Fruit fly (Drosophila melanogaster) whole organism, adult: Measurements from ENCODE around the gene Yp1.

Experiments used
- CG12768 ChIP-seq: fragments of 200-800 bp; sonication (Bioruptor generic); optimal IDR thresholded peaks from 2 replicates; lab custom pipeline; 2017; ENCODE audit warnings: missing biosample characterization, missing genetic modification characterization, mild to moderate bottlenecking, moderate library complexity, missing genetic modification reagents
- CG14711 ChIP-seq: fragments of 200-800 bp; sonication (Bioruptor generic); optimal IDR thresholded peaks from 2 replicates; lab custom pipeline; 2018; ENCODE audit warnings: missing biosample characterization, mild to moderate bottlenecking, missing genetic modification characterization, moderate library complexity
- CG7045 ChIP-seq: fragments of 200-800 bp; sonication (Bioruptor generic); optimal IDR thresholded peaks from 2 replicates; lab custom pipeline; 2017; ENCODE audit warnings: missing biosample characterization, mild to moderate bottlenecking, missing genetic modification characterization
- CG7101 ChIP-seq: fragments of 200-800 bp; sonication (Bioruptor generic); optimal IDR thresholded peaks from 2 replicates; lab custom pipeline; 2018; ENCODE audit warnings: missing biosample characterization, mild to moderate bottlenecking, missing genetic modification characterization, moderate library complexity
- Clk ChIP-seq: fragments of 200-800 bp; sonication (Bioruptor generic); optimal IDR thresholded peaks from 2 replicates; lab custom pipeline; 2017; ENCODE audit warnings: missing biosample characterization, missing genetic modification characterization
- Mnt ChIP-seq: fragments of 200-800 bp; sonication (Bioruptor generic); optimal IDR thresholded peaks from 2 replicates; lab custom pipeline; 2016; ENCODE audit warnings: missing biosample characterization, mild to moderate bottlenecking, missing genetic modification characterization
- bab1 ChIP-seq: fragments of 200-800 bp; sonication (Bioruptor generic); optimal IDR thresholded peaks from 3 replicates; lab custom pipeline; 2019; ENCODE audit warnings: missing biosample characterization, mild to moderate bottlenecking, missing genetic modification characterization, moderate library complexity
- cic ChIP-seq: fragments of 200-800 bp; sonication (Bioruptor generic); optimal IDR thresholded peaks from 2 replicates; lab custom pipeline; 2017; ENCODE audit warnings: missing biosample characterization, mild to moderate bottlenecking, missing genetic modification characterization, moderate library complexity
- kay ChIP-seq: fragments of 200-800 bp; sonication (Bioruptor generic); peaks from one replicate; lab custom pipeline; 2016; ENCODE audit warnings: missing biosample characterization, missing genetic modification characterization, borderline replicate concordance
- pad ChIP-seq: fragments of 200-800 bp; sonication (Bioruptor generic); optimal IDR thresholded peaks from 3 replicates; lab custom pipeline; 2017; ENCODE audit warnings: missing biosample characterization, missing genetic modification characterization, mild to moderate bottlenecking, moderate library complexity, missing genetic modification reagents

dm6 chrX:10104477-10104876, 50.9 kb downstream of the Yp1 start:
- no peak for TF ChIP-seq CG7101 (tag; lab: Kevin White, UChicago)
- TF ChIP-seq CG14711 (tag; lab: Kevin White, UChicago): no peak
- TF ChIP-seq bab1 (GFP tag; lab: Kevin White, UChicago): no peak
- no peak for TF ChIP-seq cic (GFP tag; lab: Kevin White, UChicago)
- TF ChIP-seq kay (GFP tag; lab: Kevin White, UChicago): no peak
- TF ChIP-seq Clk: no peak
- TF ChIP-seq Mnt: no peak
- no peak for TF ChIP-seq CG12768 (GFP tag; lab: Kevin White, UChicago)
- TF ChIP-seq CG7045 (GFP tag; lab: Kevin White, UChicago): no peak
- no peak for TF ChIP-seq pad (GFP tag; lab: Kevin White, UChicago)
